Fruit fly (Drosophila melanogaster) whole organism, embryonic: ENCODE measurements around the gene Faa.

Experiments
- CG10209 ChIP-seq: fragments of 200-800 bp; sonication (Bioruptor generic); optimal IDR thresholded peaks from 3 replicates; lab custom pipeline; 2017; ENCODE audit warnings: missing biosample characterization, mild to moderate bottlenecking, missing genetic modification characterization, missing genetic modification reagents
- CG10431 ChIP-seq: fragments of 200-800 bp; sonication (Bioruptor generic); optimal IDR thresholded peaks from 3 replicates; lab custom pipeline; 2018; ENCODE audit warnings: missing biosample characterization, mild to moderate bottlenecking, missing genetic modification characterization
- CG10543 ChIP-seq: fragments of 200-800 bp; sonication (Bioruptor generic); optimal IDR thresholded peaks from 3 replicates; lab custom pipeline; 2017; ENCODE audit warnings: missing biosample characterization, mild to moderate bottlenecking, missing genetic modification characterization, moderate library complexity
- CG13287 ChIP-seq: fragments of 200-800 bp; sonication (Bioruptor generic); IDR thresholded peaks from 2 replicates; pipeline ENCODE4 v1.3.6; 2022; ENCODE audit warnings: missing biosample characterization, missing genetic modification characterization; ENCODE audit not compliant: partially characterized antibody
- CG13296 ChIP-seq: fragments of 200-800 bp; sonication (Bioruptor generic); optimal IDR thresholded peaks from 3 replicates; lab custom pipeline; 2018; ENCODE audit warnings: missing biosample characterization, mild to moderate bottlenecking, missing genetic modification characterization
- CG15601 ChIP-seq: fragments of 200-800 bp; sonication (Bioruptor generic); optimal IDR thresholded peaks from 3 replicates; lab custom pipeline; 2019; ENCODE audit warnings: missing biosample characterization, mild to moderate bottlenecking, missing genetic modification characterization, moderate library complexity
- CG17385 ChIP-seq: fragments of 200-800 bp; sonication (Bioruptor generic); optimal IDR thresholded peaks from 3 replicates; lab custom pipeline; 2018; ENCODE audit warnings: missing biosample characterization, mild to moderate bottlenecking, missing genetic modification characterization
- CG18476 ChIP-seq: fragments of 200-800 bp; sonication (Bioruptor generic); optimal IDR thresholded peaks from 2 replicates; lab custom pipeline; 2016; ENCODE audit warnings: missing biosample characterization, mild to moderate bottlenecking, missing genetic modification characterization
- CG2120 ChIP-seq: fragments of 200-800 bp; sonication (Bioruptor generic); optimal IDR thresholded peaks from 3 replicates; lab custom pipeline; 2016; ENCODE audit warnings: missing biosample characterization, missing genetic modification characterization
- CG2678 ChIP-seq: fragments of 200-800 bp; sonication (Bioruptor generic); optimal IDR thresholded peaks from 3 replicates; lab custom pipeline; 2019; ENCODE audit warnings: missing biosample characterization, mild to moderate bottlenecking, missing genetic modification characterization, moderate library complexity
- CG2875 ChIP-seq: fragments of 200-800 bp; sonication (Bioruptor generic); optimal IDR thresholded peaks from 2 replicates; lab custom pipeline; 2017; ENCODE audit warnings: missing biosample characterization, mild to moderate bottlenecking, missing genetic modification characterization, missing genetic modification reagents
- CG30020 ChIP-seq: fragments of 200-800 bp; optimal IDR thresholded peaks from 2 replicates; lab custom pipeline; 2019; ENCODE audit warnings: missing biosample characterization, mild to moderate bottlenecking, missing genetic modification characterization, moderate library complexity
- CG3995 ChIP-seq: fragments of 200-800 bp; sonication (Bioruptor generic); optimal IDR thresholded peaks from 3 replicates; lab custom pipeline; 2016; ENCODE audit warnings: missing biosample characterization, missing genetic modification characterization
- CG4424 ChIP-seq: fragments of 200-800 bp; sonication (Bioruptor generic); optimal IDR thresholded peaks from 3 replicates; lab custom pipeline; 2016; ENCODE audit warnings: missing biosample characterization, missing genetic modification characterization
- CG6791 ChIP-seq: fragments of 200-800 bp; sonication (Bioruptor generic); IDR thresholded peaks from 3 replicates; pipeline ENCODE4 v1.3.6; 2022; ENCODE audit warnings: missing biosample characterization, missing genetic modification characterization; ENCODE audit not compliant: partially characterized antibody
- CG7963 ChIP-seq: fragments of 200-800 bp; sonication (Bioruptor generic); IDR thresholded peaks from 3 replicates; pipeline ENCODE4 v1.3.6; 2022; ENCODE audit warnings: missing biosample characterization, missing genetic modification characterization; ENCODE audit not compliant: partially characterized antibody
- CG9437 ChIP-seq: fragments of 200-800 bp; sonication (Bioruptor generic); optimal IDR thresholded peaks from 2 replicates; lab custom pipeline; 2018; ENCODE audit warnings: missing biosample characterization, mild to moderate bottlenecking, missing genetic modification characterization
- CG9609 ChIP-seq: fragments of 200-800 bp; sonication (Bioruptor generic); optimal IDR thresholded peaks from 3 replicates; lab custom pipeline; 2016; ENCODE audit warnings: missing biosample characterization, missing genetic modification characterization
- Deaf1 ChIP-seq: fragments of 200-800 bp; optimal IDR thresholded peaks from 3 replicates; lab custom pipeline; 2019; ENCODE audit warnings: missing biosample characterization, mild to moderate bottlenecking, missing genetic modification characterization, moderate library complexity
- Dip2 ChIP-seq: fragments of 200-800 bp; sonication (Bioruptor generic); IDR thresholded peaks from 2 replicates; pipeline ENCODE4 v1.3.6; 2022; ENCODE audit warnings: missing biosample characterization, missing genetic modification characterization
- Dp ChIP-seq: fragments of 200-800 bp; sonication (Bioruptor generic); optimal IDR thresholded peaks from 2 replicates; lab custom pipeline; 2018; ENCODE audit warnings: missing biosample characterization, mild to moderate bottlenecking, missing genetic modification characterization, moderate library complexity
- Elba2 ChIP-seq: fragments of 200-800 bp; sonication (Bioruptor generic); optimal IDR thresholded peaks from 3 replicates; lab custom pipeline; 2016; ENCODE audit warnings: missing biosample characterization, missing genetic modification characterization
- MTF-1 ChIP-seq: fragments of 200-800 bp; sonication (Bioruptor generic); optimal IDR thresholded peaks from 2 replicates; lab custom pipeline; 2018; ENCODE audit warnings: missing biosample characterization, mild to moderate bottlenecking, missing genetic modification characterization, borderline replicate concordance
- Med ChIP-seq: fragments of 200-800 bp; sonication (Bioruptor generic); peaks from one replicate; lab custom pipeline; 2016; ENCODE audit warnings: missing biosample characterization, missing genetic modification characterization, mild to moderate bottlenecking, inconsistent platforms, moderate library complexity
- Side ChIP-seq: fragments of 200-800 bp; sonication (Bioruptor generic); optimal IDR thresholded peaks from 2 replicates; lab custom pipeline; 2016; ENCODE audit warnings: missing biosample characterization, missing genetic modification characterization
- Spps ChIP-seq: fragments of 200-800 bp; sonication (Bioruptor generic); optimal IDR thresholded peaks from 2 replicates; lab custom pipeline; 2018; ENCODE audit warnings: missing biosample characterization, mild to moderate bottlenecking, missing genetic modification characterization
- Trl ChIP-seq, 3 experiments: fragments of >200 bp in 2 of 3; fragments of 200-800 bp in 1 of 3; sonication (Bioruptor generic) in 1 of 3; optimal IDR thresholded peaks; 2 replicates in 1 of 3; 3 replicates in 2 of 3; lab custom pipeline; 2016 to 2017; ENCODE audit warnings: missing biosample characterization in 1 of 3, missing genetic modification characterization in 1 of 3
- bowl ChIP-seq: fragments of 200-800 bp; sonication (Bioruptor generic); IDR thresholded peaks from 2 replicates; pipeline ENCODE4 v1.3.6; 2022; ENCODE audit warnings: missing biosample characterization, missing genetic modification characterization
- crp ChIP-seq, 2 experiments: fragments of 200-800 bp; sonication (Bioruptor generic); optimal IDR thresholded peaks; 2 replicates in 1 of 2; 3 replicates in 1 of 2; lab custom pipeline; 2017; ENCODE audit warnings: missing biosample characterization in 2 of 2, missing genetic modification characterization in 2 of 2, mild to moderate bottlenecking in 1 of 2, moderate library complexity in 1 of 2
- exex ChIP-seq: fragments of 200-800 bp; sonication (Bioruptor generic); optimal IDR thresholded peaks from 4 replicates; lab custom pipeline; 2018; ENCODE audit warnings: missing biosample characterization, mild to moderate bottlenecking, missing genetic modification characterization, moderate library complexity
- eyg ChIP-seq: fragments of 200-800 bp; sonication (Bioruptor generic); optimal IDR thresholded peaks from 3 replicates; lab custom pipeline; 2016; ENCODE audit warnings: missing biosample characterization, missing genetic modification characterization
- hb ChIP-seq: fragments of 200-800 bp; sonication (Bioruptor generic); IDR thresholded peaks from 3 replicates; pipeline ENCODE4 v1.3.6; 2022; ENCODE audit warnings: missing biosample characterization, missing genetic modification characterization; ENCODE audit not compliant: partially characterized antibody
- ken ChIP-seq: fragments of 200-800 bp; sonication (Bioruptor generic); IDR thresholded peaks from 3 replicates; pipeline ENCODE4 v1.3.6; 2022; ENCODE audit warnings: missing biosample characterization, missing genetic modification characterization
- kni ChIP-seq: fragments of 200-800 bp; sonication (Bioruptor generic); optimal IDR thresholded peaks from 3 replicates; lab custom pipeline; 2017; ENCODE audit warnings: mild to moderate bottlenecking, missing biosample characterization, missing genetic modification reagents, missing genetic modification characterization
- lab ChIP-seq: fragments of 200-800 bp; sonication (Bioruptor generic); optimal IDR thresholded peaks from 3 replicates; lab custom pipeline; 2017; ENCODE audit warnings: missing biosample characterization, missing genetic modification characterization, mild to moderate bottlenecking, moderate library complexity, missing genetic modification reagents
- lbe ChIP-seq: fragments of 200-800 bp; sonication (Bioruptor generic); optimal IDR thresholded peaks from 2 replicates; lab custom pipeline; 2016; ENCODE audit warnings: missing biosample characterization, mild to moderate bottlenecking, missing genetic modification characterization
- onecut ChIP-seq: fragments of 200-800 bp; sonication (Bioruptor generic); IDR thresholded peaks from 2 replicates; pipeline ENCODE4 v1.3.6; 2022; ENCODE audit warnings: missing biosample characterization, missing genetic modification characterization
- rib ChIP-seq: fragments of 200-800 bp; sonication (Bioruptor generic); IDR thresholded peaks from 2 replicates; pipeline ENCODE4 v1.3.6; 2022; ENCODE audit warnings: missing biosample characterization, missing genetic modification characterization
- salm ChIP-seq: fragments of 200-800 bp; sonication (Bioruptor generic); optimal IDR thresholded peaks from 2 replicates; lab custom pipeline; 2018; ENCODE audit warnings: missing biosample characterization, mild to moderate bottlenecking, missing genetic modification characterization
- scrt ChIP-seq: fragments of 200-800 bp; sonication (Bioruptor generic); optimal IDR thresholded peaks from 2 replicates; lab custom pipeline; 2018; ENCODE audit warnings: missing biosample characterization, mild to moderate bottlenecking, missing genetic modification characterization, moderate library complexity
- sd ChIP-seq: fragments of 200-800 bp; sonication (Bioruptor generic); optimal IDR thresholded peaks from 3 replicates; lab custom pipeline; 2018; ENCODE audit warnings: missing biosample characterization, mild to moderate bottlenecking, missing genetic modification characterization, moderate library complexity
- sna ChIP-seq: fragments of 200-800 bp; sonication (Bioruptor generic); IDR thresholded peaks from 2 replicates; pipeline ENCODE4 v1.3.6; 2022; ENCODE audit warnings: missing biosample characterization, missing genetic modification characterization; ENCODE audit not compliant: partially characterized antibody
- sug ChIP-seq: fragments of 200-800 bp; optimal IDR thresholded peaks from 2 replicates; lab custom pipeline; 2019; ENCODE audit warnings: missing biosample characterization, mild to moderate bottlenecking, missing genetic modification characterization, moderate library complexity
- tll ChIP-seq, 2 experiments: fragments of 200-800 bp in 1 of 2; fragments of >200 bp in 1 of 2; sonication (Bioruptor generic) in 1 of 2; optimal IDR thresholded peaks; 2 replicates each; lab custom pipeline; 2017 to 2019; ENCODE audit warnings: missing biosample characterization in 2 of 2, missing genetic modification characterization in 2 of 2, mild to moderate bottlenecking in 1 of 2, moderate library complexity in 1 of 2
- vvl ChIP-seq: fragments of 200-800 bp; sonication (Bioruptor generic); IDR thresholded peaks from 2 replicates; pipeline ENCODE4 v1.3.6; 2022; ENCODE audit warnings: missing biosample characterization, missing genetic modification characterization
- wdn ChIP-seq: fragments of 200-800 bp; sonication (Bioruptor generic); IDR thresholded peaks from 2 replicates; pipeline ENCODE4 v1.3.6; 2022; ENCODE audit warnings: missing biosample characterization, missing genetic modification characterization
- zen2 ChIP-seq: fragments of 200-800 bp; sonication (Bioruptor generic); IDR thresholded peaks from 3 replicates; pipeline ENCODE4 v1.3.6; 2022; ENCODE audit warnings: missing biosample characterization, missing genetic modification characterization; ENCODE audit not compliant: partially characterized antibody

Faa gene

dm6 chr3L:4102496-4103257, 28.9 kb upstream of the Faa start, which contains the start of gene CG14995 (continued):
- TF ChIP-seq ken (GFP tag; lab: Robert Waterston, UW) (no peak), Med (GFP tag; lab: Kevin White, UChicago) (peak; percentile 69), CG7963 (GFP tag; lab: Robert Waterston, UW) (peak; percentile 36; the same call in 1 of the 3 replicates), CG3995 (GFP tag; lab: Kevin White, UChicago) (no peak), CG4424 (GFP tag; lab: Kevin White, UChicago) (no peak), bowl (no peak), zen2 (GFP tag; lab: Robert Waterston, UW) (no peak; the same call in 1 of the 3 replicates), Dip2 (GFP tag; lab: Robert Waterston, UW) (no peak), CG17385 (GFP tag; lab: Kevin White, UChicago) (peak; percentile 39), wdn (no peak), CG30020 (no peak), sd (tag; lab: Kevin White, UChicago) (peak; percentile 79), scrt (GFP tag; lab: Kevin White, UChicago) (peak; percentile 52), Spps (no peak), sna (0 out of 2 replicates have a peak, but pooled peaks have one; percentile 15), Trl (optimal IDR thresholded peaks at IDR 0.05; lab: Kevin White, UChicago) (peak; percentile 61 to 86), Trl (GFP tag; optimal IDR thresholded peaks at IDR 0.05; lab: Kevin White, UChicago) (no peak), salm (tag; lab: Kevin White, UChicago) (peak; percentile 21), eyg (GFP tag; lab: Kevin White, UChicago) (no peak), MTF-1 (GFP tag; lab: Kevin White, UChicago) (no peak), vvl (GFP tag; lab: Robert Waterston, UW) (peak; percentile 49; the same call in 1 of the 2 replicates), hb (GFP tag; lab: Robert Waterston, UW) (peak; percentile 25; the same call in 2 of the 3 replicates), lab (GFP tag; lab: Kevin White, UChicago) (peak; percentile 67), CG15601 (tag; lab: Kevin White, UChicago) (peak; percentile 16), CG10543 (GFP tag; lab: Kevin White, UChicago) (peak; percentile 62), Elba2 (GFP tag; lab: Kevin White, UChicago) (peak; percentile 84), lbe (peak; percentile 65), Dp (GFP tag; lab: Kevin White, UChicago) (peak; percentile 72), Side (no peak), onecut (GFP tag; lab: Robert Waterston, UW) (no peak), CG13287 (peak; percentile 69), sug (tag; lab: Kevin White, UChicago) (peak; percentile 43), CG2120 (GFP tag; lab: Kevin White, UChicago) (no peak), CG9437 (GFP tag; lab: Kevin White, UChicago) (peak; percentile 27), CG18476 (GFP tag; lab: Kevin White, UChicago) (no peak), CG13296 (GFP tag; lab: Kevin White, UChicago) (peak; percentile 63), CG2678 (peak; percentile 33), CG2875 (GFP tag; lab: Kevin White, UChicago) (no peak), CG6791 (GFP tag; lab: Robert Waterston, UW) (peak; percentile 63; the same call in 2 of the 3 replicates), kni (GFP tag; lab: Kevin White, UChicago) (peak; percentile 56), CG10209 (GFP tag; lab: Kevin White, UChicago) (no peak), Deaf1 (tag; lab: Kevin White, UChicago) (peak; percentile 64), tll (GFP tag; optimal IDR thresholded peaks at IDR 0.05; lab: Kevin White, UChicago) (no peak), rib (GFP tag; lab: Robert Waterston, UW) (no peak), CG9609 (GFP tag; lab: Kevin White, UChicago) (no peak), crp (GFP tag; optimal IDR thresholded peaks at IDR 0.05; lab: Kevin White, UChicago) (no peak), CG10431 (GFP tag; lab: Kevin White, UChicago) (no peak), exex (tag; lab: Kevin White, UChicago) (peak; percentile 31)
